Fruit fly (Drosophila melanogaster) whole organism, embryonic: ENCODE results near the gene CG13124.

Source experiments
- ATbp ChIP-seq: fragments of 200-800 bp; sonication (Bioruptor generic); optimal IDR thresholded peaks from 2 replicates; lab custom pipeline; 2017; ENCODE audit warnings: missing biosample characterization, mild to moderate bottlenecking, missing genetic modification characterization, missing genetic modification reagents
- Adf1 ChIP-seq: fragments of 200-800 bp; sonication (Bioruptor generic); IDR thresholded peaks from 2 replicates; pipeline ENCODE4 v1.3.6; 2022; ENCODE audit warnings: missing biosample characterization, missing genetic modification characterization
- Atf6 ChIP-seq: fragments of 200-800 bp; sonication (Bioruptor generic); IDR thresholded peaks from 2 replicates; pipeline ENCODE4 v1.3.6; 2022; ENCODE audit warnings: missing biosample characterization, missing genetic modification characterization
- Bgb ChIP-seq: fragments of 200-800 bp; sonication (Bioruptor generic); IDR thresholded peaks from 2 replicates; pipeline ENCODE4 v1.3.6; 2022; ENCODE audit warnings: missing biosample characterization, missing genetic modification characterization; ENCODE audit not compliant: partially characterized antibody
- CG10366 ChIP-seq: fragments of 200-800 bp; sonication (Bioruptor generic); IDR thresholded peaks from 2 replicates; pipeline ENCODE4 v1.3.6; 2022; ENCODE audit warnings: missing biosample characterization, missing genetic modification characterization
- CG11560 ChIP-seq: fragments of 200-800 bp; sonication (Bioruptor generic); IDR thresholded peaks from 3 replicates; pipeline ENCODE4 v1.3.6; 2022; ENCODE audit warnings: missing biosample characterization, missing genetic modification characterization
- CG12769 ChIP-seq: fragments of 200-800 bp; sonication (Bioruptor generic); optimal IDR thresholded peaks from 2 replicates; lab custom pipeline; 2019; ENCODE audit warnings: missing biosample characterization, mild to moderate bottlenecking, missing genetic modification characterization, moderate library complexity
- CG13424 ChIP-seq: fragments of 200-800 bp; sonication (Bioruptor generic); optimal IDR thresholded peaks from 2 replicates; lab custom pipeline; 2019; ENCODE audit warnings: missing biosample characterization, mild to moderate bottlenecking, missing genetic modification characterization, moderate library complexity
- CG14441 ChIP-seq: fragments of 200-800 bp; sonication (Bioruptor generic); IDR thresholded peaks from 2 replicates; pipeline ENCODE4 v1.3.6; 2022; ENCODE audit warnings: missing biosample characterization, missing genetic modification characterization
- CG15479 ChIP-seq: fragments of 200-800 bp; sonication (Bioruptor generic); optimal IDR thresholded peaks from 3 replicates; lab custom pipeline; 2019; ENCODE audit warnings: missing biosample characterization, mild to moderate bottlenecking, missing genetic modification characterization, moderate library complexity
- CG1603 ChIP-seq: fragments of 200-800 bp; sonication (Bioruptor generic); optimal IDR thresholded peaks from 2 replicates; lab custom pipeline; 2019; ENCODE audit warnings: missing biosample characterization, mild to moderate bottlenecking, missing genetic modification characterization, moderate library complexity
- CG2199 ChIP-seq: fragments of 200-800 bp; sonication (Bioruptor generic); IDR thresholded peaks from 3 replicates; pipeline ENCODE4 v1.3.6; 2022; ENCODE audit warnings: missing biosample characterization, missing genetic modification characterization
- CG31365 ChIP-seq: fragments of 200-800 bp; sonication (Bioruptor generic); optimal IDR thresholded peaks from 2 replicates; lab custom pipeline; 2018; ENCODE audit warnings: missing biosample characterization, mild to moderate bottlenecking, missing genetic modification characterization
- CG3407 ChIP-seq: fragments of 200-800 bp; sonication (Bioruptor generic); optimal IDR thresholded peaks from 2 replicates; lab custom pipeline; 2018; ENCODE audit warnings: missing biosample characterization, mild to moderate bottlenecking, missing genetic modification characterization
- CG3838 ChIP-seq: fragments of 200-800 bp; sonication (Bioruptor generic); optimal IDR thresholded peaks from 3 replicates; lab custom pipeline; 2016; ENCODE audit warnings: missing biosample characterization, missing genetic modification characterization
- CG4707 ChIP-seq: fragments of 200-800 bp; sonication (Bioruptor generic); optimal IDR thresholded peaks from 2 replicates; lab custom pipeline; 2018; ENCODE audit warnings: missing biosample characterization, mild to moderate bottlenecking, missing genetic modification characterization, moderate library complexity
- CG6813 ChIP-seq: fragments of 200-800 bp; sonication (Bioruptor generic); optimal IDR thresholded peaks from 2 replicates; lab custom pipeline; 2017; ENCODE audit warnings: missing biosample characterization, missing genetic modification characterization, mild to moderate bottlenecking, moderate library complexity, missing genetic modification reagents
- CG6854 ChIP-seq: fragments of 200-800 bp; sonication (Bioruptor generic); optimal IDR thresholded peaks from 3 replicates; lab custom pipeline; 2017; ENCODE audit warnings: missing biosample characterization, mild to moderate bottlenecking, missing genetic modification characterization
- CG8765 ChIP-seq: fragments of 200-800 bp; sonication (Bioruptor generic); IDR thresholded peaks from 2 replicates; pipeline ENCODE4 v1.3.6; 2022; ENCODE audit warnings: missing biosample characterization, missing genetic modification characterization
- CG9876 ChIP-seq: fragments of 200-800 bp; sonication (Bioruptor generic); optimal IDR thresholded peaks from 2 replicates; lab custom pipeline; 2016; ENCODE audit warnings: missing biosample characterization, missing genetic modification characterization
- D19A ChIP-seq: fragments of 200-800 bp; optimal IDR thresholded peaks from 3 replicates; lab custom pipeline; 2019; ENCODE audit warnings: missing biosample characterization, mild to moderate bottlenecking, missing genetic modification characterization, moderate library complexity
- Dbx ChIP-seq: fragments of 200-800 bp; sonication (Bioruptor generic); IDR thresholded peaks from 3 replicates; pipeline ENCODE4 v1.3.6; 2022; ENCODE audit warnings: missing biosample characterization, missing genetic modification characterization
- Dip2 ChIP-seq: fragments of 200-800 bp; sonication (Bioruptor generic); IDR thresholded peaks from 2 replicates; pipeline ENCODE4 v1.3.6; 2022; ENCODE audit warnings: missing biosample characterization, missing genetic modification characterization
- Dip3 ChIP-seq: fragments of 200-800 bp; sonication (Bioruptor generic); optimal IDR thresholded peaks from 3 replicates; lab custom pipeline; 2016; ENCODE audit warnings: missing biosample characterization, missing genetic modification characterization
- ERR ChIP-seq: fragments of 200-800 bp; sonication (Bioruptor generic); optimal IDR thresholded peaks from 2 replicates; lab custom pipeline; 2016; ENCODE audit warnings: missing biosample characterization, missing genetic modification characterization
- Fer2 ChIP-seq: fragments of 200-800 bp; sonication (Bioruptor generic); optimal IDR thresholded peaks from 2 replicates; lab custom pipeline; 2018; ENCODE audit warnings: missing biosample characterization, mild to moderate bottlenecking, missing genetic modification characterization, moderate library complexity
- HLH54F ChIP-seq: fragments of 200-800 bp; sonication (Bioruptor generic); optimal IDR thresholded peaks from 3 replicates; lab custom pipeline; 2016; ENCODE audit warnings: missing biosample characterization, missing genetic modification characterization
- Hand ChIP-seq: fragments of 200-800 bp; sonication (Bioruptor generic); optimal IDR thresholded peaks from 2 replicates; lab custom pipeline; 2017; ENCODE audit warnings: mild to moderate bottlenecking, missing biosample characterization, missing genetic modification reagents, missing genetic modification characterization
- MESR4 ChIP-seq: fragments of 200-800 bp; sonication (Bioruptor generic); optimal IDR thresholded peaks from 2 replicates; lab custom pipeline; 2018; ENCODE audit warnings: missing biosample characterization, mild to moderate bottlenecking, missing genetic modification characterization, moderate library complexity
- MTF-1 ChIP-seq: fragments of 200-800 bp; sonication (Bioruptor generic); optimal IDR thresholded peaks from 2 replicates; lab custom pipeline; 2018; ENCODE audit warnings: missing biosample characterization, mild to moderate bottlenecking, missing genetic modification characterization, borderline replicate concordance
- Mrtf ChIP-seq: fragments of 200-800 bp; sonication (Bioruptor generic); IDR thresholded peaks from 3 replicates; pipeline ENCODE4 v1.3.6; 2022; ENCODE audit warnings: missing biosample characterization, missing genetic modification characterization
- NfI ChIP-seq: fragments of 200-800 bp; sonication (Bioruptor generic); optimal IDR thresholded peaks from 3 replicates; lab custom pipeline; 2018; ENCODE audit warnings: missing biosample characterization, mild to moderate bottlenecking, missing genetic modification characterization, moderate library complexity
- Rx ChIP-seq: fragments of 200-800 bp; sonication (Bioruptor generic); IDR thresholded peaks from 2 replicates; pipeline ENCODE4 v1.3.6; 2022; ENCODE audit warnings: missing biosample characterization, missing genetic modification characterization
- Taf1 ChIP-seq: fragments of 200-800 bp; sonication (Bioruptor generic); IDR thresholded peaks from 2 replicates; pipeline ENCODE4 v1.3.6; 2022; ENCODE audit warnings: missing biosample characterization, missing genetic modification characterization
- az2 ChIP-seq: fragments of 200-800 bp; sonication (Bioruptor generic); optimal IDR thresholded peaks from 3 replicates; lab custom pipeline; 2016; ENCODE audit warnings: missing biosample characterization, missing genetic modification characterization
- bowl ChIP-seq: fragments of 200-800 bp; sonication (Bioruptor generic); IDR thresholded peaks from 2 replicates; pipeline ENCODE4 v1.3.6; 2022; ENCODE audit warnings: missing biosample characterization, missing genetic modification characterization
- bsh ChIP-seq, 2 experiments: fragments of 200-800 bp; sonication (Bioruptor generic); optimal IDR thresholded peaks; 2 replicates each; lab custom pipeline; 2017 to 2018; ENCODE audit warnings: mild to moderate bottlenecking in 2 of 2, missing biosample characterization in 2 of 2, missing genetic modification characterization in 2 of 2, moderate library complexity in 1 of 2
- dan ChIP-seq: fragments of 200-800 bp; sonication (Bioruptor generic); IDR thresholded peaks from 2 replicates; pipeline ENCODE4 v1.3.6; 2022; ENCODE audit warnings: missing biosample characterization, missing genetic modification characterization
- exex ChIP-seq: fragments of 200-800 bp; sonication (Bioruptor generic); optimal IDR thresholded peaks from 4 replicates; lab custom pipeline; 2018; ENCODE audit warnings: missing biosample characterization, mild to moderate bottlenecking, missing genetic modification characterization, moderate library complexity
- fd96Cb ChIP-seq: fragments of 200-800 bp; sonication (Bioruptor generic); optimal IDR thresholded peaks from 2 replicates; lab custom pipeline; 2018; ENCODE audit warnings: missing biosample characterization, mild to moderate bottlenecking, missing genetic modification characterization, moderate library complexity
- her ChIP-seq: fragments of 200-800 bp; sonication (Bioruptor generic); optimal IDR thresholded peaks from 2 replicates; lab custom pipeline; 2016; ENCODE audit warnings: missing biosample characterization, missing genetic modification characterization
- ind ChIP-seq: fragments of 200-800 bp; sonication (Bioruptor generic); optimal IDR thresholded peaks from 3 replicates; lab custom pipeline; 2016; ENCODE audit warnings: missing biosample characterization, missing genetic modification characterization
- kay ChIP-seq: fragments of 200-800 bp; sonication (Bioruptor generic); optimal IDR thresholded peaks from 2 replicates; lab custom pipeline; 2016; ENCODE audit warnings: missing biosample characterization, missing genetic modification characterization
- pum ChIP-seq: fragments of 200-800 bp; sonication (Bioruptor generic); optimal IDR thresholded peaks from 2 replicates; lab custom pipeline; 2016; ENCODE audit warnings: missing biosample characterization, missing genetic modification characterization
- sens ChIP-seq: fragments of 200-800 bp; sonication (Bioruptor generic); peaks from one replicate; lab custom pipeline; 2016; ENCODE audit warnings: missing biosample characterization, missing genetic modification characterization
- shn ChIP-seq: fragments of 200-800 bp; sonication (Bioruptor generic); optimal IDR thresholded peaks from 3 replicates; lab custom pipeline; 2016; ENCODE audit warnings: missing biosample characterization, missing genetic modification characterization
- slou ChIP-seq: fragments of 200-800 bp; sonication (Bioruptor generic); optimal IDR thresholded peaks from 3 replicates; lab custom pipeline; 2016; ENCODE audit warnings: missing biosample characterization, missing genetic modification characterization
- so ChIP-seq: fragments of 200-800 bp; sonication (Bioruptor generic); IDR thresholded peaks from 3 replicates; pipeline ENCODE4 v1.3.6; 2022; ENCODE audit warnings: missing biosample characterization, missing genetic modification characterization
- tna ChIP-seq: fragments of 200-800 bp; sonication (Bioruptor generic); IDR thresholded peaks from 2 replicates; pipeline ENCODE4 v1.3.6; 2022; ENCODE audit warnings: missing biosample characterization, missing genetic modification characterization; ENCODE audit not compliant: partially characterized antibody
- wor ChIP-seq: fragments of 200-800 bp; sonication (Bioruptor generic); IDR thresholded peaks from 2 replicates; pipeline ENCODE4 v1.3.6; 2022; ENCODE audit warnings: missing biosample characterization, missing genetic modification characterization
- zen ChIP-seq: fragments of 200-800 bp; sonication (Bioruptor generic); optimal IDR thresholded peaks from 3 replicates; lab custom pipeline; 2018; ENCODE audit warnings: missing biosample characterization, mild to moderate bottlenecking, missing genetic modification characterization, moderate library complexity

Gene CG13124

DNA sequence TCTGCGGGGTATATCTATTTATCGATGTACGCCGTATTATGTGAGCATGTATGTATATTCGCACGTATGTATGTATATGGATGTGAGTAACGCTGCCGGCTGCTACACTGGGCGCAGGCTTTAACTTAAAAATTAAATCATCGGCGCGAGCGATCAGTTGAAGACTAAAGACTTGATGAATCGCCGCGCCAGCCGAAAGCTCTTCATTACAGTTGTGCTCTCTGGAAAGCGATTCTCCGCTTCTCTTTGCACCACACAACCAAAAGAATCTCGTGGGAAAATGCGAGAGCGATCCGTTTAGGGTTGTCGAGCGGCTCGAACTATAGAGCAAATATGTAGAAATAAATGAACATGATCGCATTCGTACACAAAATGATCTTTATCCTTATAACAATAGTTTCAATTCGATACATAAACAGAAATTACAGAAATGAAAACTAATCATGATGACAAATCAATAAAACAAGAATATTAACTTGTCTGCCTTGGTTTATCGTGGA is at the start of gene CG13124 (continued):
- TF ChIP-seq ERR (GFP tag; lab: Kevin White, UChicago) (peak; percentile 18), Dip3 (GFP tag; lab: Kevin White, UChicago) (no peak), CG6854 (peak; percentile 42), Adf1 (GFP tag; lab: Robert Waterston, UW) (peak; percentile 42; the same call in 1 of the 2 replicates), Dip2 (GFP tag; lab: Robert Waterston, UW) (no peak), zen (tag; lab: Kevin White, UChicago) (no peak), Atf6 (GFP tag; lab: Robert Waterston, UW) (peak; percentile 59), her (GFP tag; lab: Kevin White, UChicago) (peak; percentile 21), CG11560 (no peak), tna (GFP tag; lab: Robert Waterston, UW) (0 out of 2 replicates have a peak, but pooled peaks have one; percentile 8), fd96Cb (no peak), MTF-1 (GFP tag; lab: Kevin White, UChicago) (no peak), CG15479 (GFP tag; lab: Kevin White, UChicago) (no peak), CG10366 (GFP tag; lab: Robert Waterston, UW) (no peak), Hand (peak; percentile 50), bsh (GFP tag; optimal IDR thresholded peaks at IDR 0.05; lab: Kevin White, UChicago) (no peak), Rx (GFP tag; lab: Robert Waterston, UW) (no peak), HLH54F (no peak), MESR4 (GFP tag; lab: Kevin White, UChicago) (peak; percentile 5), D19A (tag; lab: Kevin White, UChicago) (no peak), Mrtf (no peak), exex (tag; lab: Kevin White, UChicago) (no peak), CG3838 (no peak), CG4707 (GFP tag; lab: Kevin White, UChicago) (no peak), Dbx (GFP tag; lab: Robert Waterston, UW) (peak; percentile 42; the same call in 1 of the 3 replicates), CG2199 (no peak), ATbp (GFP tag; lab: Kevin White, UChicago) (peak; percentile 16), ind (peak; percentile 0), CG8765 (no peak), Bgb (GFP tag; lab: Robert Waterston, UW) (0 out of 2 replicates have a peak, but pooled peaks have one; percentile 16), dan (GFP tag; lab: Robert Waterston, UW) (no peak), CG9876 (GFP tag; lab: Kevin White, UChicago) (no peak), CG12769 (peak; percentile 53), slou (GFP tag; lab: Kevin White, UChicago) (no peak)
- TF ChIP-seq, all 482 proteins: peak for 100

DNA sequence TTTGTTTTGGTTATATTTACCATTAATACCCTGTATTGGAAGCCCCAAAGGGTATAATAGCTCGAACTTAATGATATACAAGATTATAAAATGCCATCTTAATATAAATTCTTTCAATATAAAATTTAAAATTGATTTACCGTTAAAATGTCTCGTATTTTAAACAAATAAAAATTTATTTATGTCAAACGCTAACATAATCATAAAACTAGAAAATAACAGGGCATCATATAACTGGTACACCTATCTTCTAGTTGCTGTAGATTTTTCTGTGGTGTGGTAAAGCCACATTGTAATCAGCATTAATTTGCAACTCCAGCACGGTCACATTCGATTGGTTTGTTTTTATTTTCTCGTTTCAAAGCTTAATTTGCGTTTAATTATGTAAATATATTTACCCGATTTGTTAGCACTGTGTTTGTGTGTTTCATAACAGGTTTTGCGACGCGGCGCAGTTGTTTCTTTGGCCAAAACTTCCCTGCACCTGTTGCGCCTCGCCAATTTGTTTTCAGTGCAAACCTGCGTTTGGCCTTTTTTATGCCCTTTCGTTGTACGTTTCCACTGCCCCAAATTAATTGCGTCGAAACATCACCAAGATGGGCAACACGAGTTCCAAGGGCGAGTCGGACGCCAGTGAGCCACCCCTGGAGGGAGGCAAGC is 48.7 kb upstream of the CG13124 start, which contains the start of the genes CG4658 and CG5846:
Gene CG4658 (plus strand): TSS at position 140 of the 660 bp plus-strand sequence.
Gene CG5846 (minus strand): TSS at position 245 of the 660 bp plus-strand sequence.
- TF ChIP-seq CG3407 (GFP tag; lab: Kevin White, UChicago) = peak; percentile 86
- peak; percentile 94 for TF ChIP-seq CG13424 (tag; lab: Kevin White, UChicago)
- peak; percentile 79 for TF ChIP-seq shn
- peak; percentile 79 for TF ChIP-seq CG6813
- TF ChIP-seq wor (GFP tag; lab: Robert Waterston, UW) = peak; percentile 90
- TF ChIP-seq MESR4 (GFP tag; lab: Kevin White, UChicago) = peak; percentile 60
- TF ChIP-seq pum (GFP tag; lab: Kevin White, UChicago) = peak; percentile 90
- TF ChIP-seq sens (GFP tag; lab: Kevin White, UChicago) = peak; percentile 97
- TF ChIP-seq Mrtf = peak; percentile 87
- TF ChIP-seq Fer2 (tag; lab: Kevin White, UChicago) = peak; percentile 79
- peak; percentile 71 for TF ChIP-seq CG1603
- peak; percentile 92 for TF ChIP-seq kay
- TF ChIP-seq so (GFP tag; lab: Robert Waterston, UW) = peak; percentile 93; the same call in 2 of the 3 replicates
- TF ChIP-seq az2 (GFP tag; lab: Kevin White, UChicago) = peak; percentile 96
- TF ChIP-seq CG14441 (GFP tag; lab: Robert Waterston, UW) = peak; percentile 94
- peak; percentile 87 for TF ChIP-seq NfI (GFP tag; lab: Kevin White, UChicago)
- peak; percentile 85 for TF ChIP-seq Taf1 (GFP tag; lab: Robert Waterston, UW)
- no peak for TF ChIP-seq CG31365 (tag; lab: Kevin White, UChicago)
- TF ChIP-seq bowl (GFP tag; lab: Robert Waterston, UW) = peak; percentile 81
